Worm (Caenorhabditis elegans) whole organism, L4 larva: Measurements from ENCODE around the gene nlp-58.
A peak's percentile ranks its signal among the peaks of the same experiment; 100 is the strongest.

ENCODE experiments used
- D1046.2 ChIP-seq: fragments of 200-800 bp; sonication (Bioruptor generic); IDR thresholded peaks from 2 replicates; pipeline ENCODE4 v1.3.6; 2022; ENCODE audit warnings: missing genetic modification characterization, missing compliant biosample characterization
- F37D6.2 ChIP-seq: sonication (generic microtip); optimal IDR thresholded peaks from 2 replicates; lab custom pipeline; 2016; ENCODE audit warnings: mild to moderate bottlenecking, missing genetic modification characterization, missing compliant biosample characterization
- F44E2.7 ChIP-seq: fragments of 200-800 bp; sonication (Bioruptor generic); IDR thresholded peaks from 2 replicates; pipeline ENCODE4 v2.1.2; 2022; ENCODE audit warnings: missing genetic modification characterization, missing compliant biosample characterization
- T20F7.1 ChIP-seq: fragments of 200-800 bp; sonication (Bioruptor generic); optimal IDR thresholded peaks from 2 replicates; lab custom pipeline; 2018; ENCODE audit warnings: mild to moderate bottlenecking, missing genetic modification characterization, missing compliant biosample characterization
- Y48G9A.11 ChIP-seq: fragments of 200-800 bp; sonication (Bioruptor generic); IDR thresholded peaks from 2 replicates; pipeline ENCODE4 v1.3.6; 2022; ENCODE audit warnings: missing genetic modification reagents, missing genetic modification characterization, missing compliant biosample characterization
- Y75B8A.6 ChIP-seq: fragments of 200-800 bp; sonication (Bioruptor generic); IDR thresholded peaks from 2 replicates; pipeline ENCODE4 v1.3.6; 2022; ENCODE audit warnings: missing genetic modification reagents, missing genetic modification characterization, missing compliant biosample characterization
- ZK546.5 ChIP-seq, 2 experiments: sonication (generic microtip); optimal IDR thresholded peaks; 2 replicates each; lab custom pipeline; 2017; ENCODE audit warnings: missing biosample characterization in 2 of 2, missing genetic modification characterization in 2 of 2
- aha-1 ChIP-seq: fragments of 150-350 bp; peaks from one replicate; lab custom pipeline; 2014; ENCODE audit warnings: missing biosample characterization, missing genetic modification characterization
- aly-2 ChIP-seq: sonication (generic microtip); optimal IDR thresholded peaks from 2 replicates; lab custom pipeline; 2018; ENCODE audit warnings: missing biosample characterization, missing genetic modification characterization
- ama-1 ChIP-seq: fragments of 150-350 bp; optimal IDR thresholded peaks from 2 replicates; lab custom pipeline; 2014; ENCODE audit warnings: inconsistent platforms, mixed read lengths
- arid-1 ChIP-seq: fragments of 200-800 bp; sonication (Bioruptor generic); conservative IDR thresholded peaks from 2 replicates; pipeline ENCODE4 v1.3.6; 2022; ENCODE audit warnings: missing genetic modification reagents, missing genetic modification characterization, missing compliant biosample characterization
- ceh-20 ChIP-seq: fragments of 200-800 bp; sonication (Bioruptor generic); IDR thresholded peaks from 2 replicates; pipeline ENCODE4 v1.3.6; 2022; ENCODE audit warnings: missing genetic modification reagents, missing genetic modification characterization, missing compliant biosample characterization
- ceh-28 ChIP-seq: fragments of 150-350 bp; optimal IDR thresholded peaks from 2 replicates; lab custom pipeline; 2014; ENCODE audit warnings: missing biosample characterization, missing genetic modification reagents, missing genetic modification characterization
- ceh-44 ChIP-seq: fragments of 200-800 bp; sonication (Bioruptor generic); IDR thresholded peaks from 2 replicates; pipeline ENCODE4 v1.3.6; 2022; ENCODE audit warnings: missing genetic modification reagents, missing genetic modification characterization, missing compliant biosample characterization
- ces-1 ChIP-seq: fragments of 150-350 bp; sonication (generic microtip); optimal IDR thresholded peaks from 4 replicates; lab custom pipeline; 2014; ENCODE audit warnings: missing biosample characterization, missing genetic modification reagents, missing genetic modification characterization
- cey-2 ChIP-seq: sonication (generic microtip); optimal IDR thresholded peaks from 3 replicates; lab custom pipeline; 2017; ENCODE audit warnings: missing genetic modification characterization, mild to moderate bottlenecking, missing compliant biosample characterization, antibody characterized with exemption, borderline replicate concordance; ENCODE audit not compliant: insufficient read depth
- ctbp-1 ChIP-seq: fragments of 200-800 bp; sonication (Bioruptor generic); IDR thresholded peaks from 2 replicates; pipeline ENCODE4 v1.3.6; 2022; ENCODE audit warnings: missing genetic modification reagents, missing genetic modification characterization, missing compliant biosample characterization
- daf-16 ChIP-seq, 3 experiments: sonication (generic microtip); optimal IDR thresholded peaks; 2 replicates each; lab custom pipeline; 2016 to 2017; ENCODE audit warnings: missing genetic modification characterization in 3 of 3, missing genetic modification reagents in 3 of 3, mild to moderate bottlenecking in 2 of 3, missing compliant biosample characterization in 2 of 3, missing biosample characterization in 1 of 3, moderate library complexity in 1 of 3
- dpl-1 ChIP-seq: fragments of 150-350 bp; optimal IDR thresholded peaks from 2 replicates; lab custom pipeline; 2014; ENCODE audit warnings: missing biosample characterization, missing genetic modification reagents, missing genetic modification characterization
- duxl-1 ChIP-seq: sonication (generic microtip); optimal IDR thresholded peaks from 2 replicates; lab custom pipeline; 2016; ENCODE audit warnings: mild to moderate bottlenecking, missing genetic modification characterization, moderate library complexity, missing compliant biosample characterization; ENCODE audit not compliant: poor library complexity
- fkh-10 ChIP-seq: fragments of 150-350 bp; optimal IDR thresholded peaks from 2 replicates; lab custom pipeline; 2014; ENCODE audit warnings: missing biosample characterization, missing genetic modification reagents, missing genetic modification characterization
- hif-1 ChIP-seq, 2 experiments: sonication (generic microtip); optimal IDR thresholded peaks; 2 replicates each; lab custom pipeline; 2016 to 2017; ENCODE audit warnings: missing compliant biosample characterization in 2 of 2, missing genetic modification characterization in 2 of 2, missing genetic modification reagents in 2 of 2, missing genotype in 2 of 2, mild to moderate bottlenecking in 1 of 2
- hlh-11 ChIP-seq: fragments of 200-800 bp; sonication (Bioruptor generic); optimal IDR thresholded peaks from 2 replicates; lab custom pipeline; 2018; ENCODE audit warnings: mild to moderate bottlenecking, missing genetic modification characterization, missing compliant biosample characterization
- lin-1 ChIP-seq: fragments of 200-800 bp; sonication (Bioruptor generic); IDR thresholded peaks from 2 replicates; pipeline ENCODE4 v1.3.6; 2022; ENCODE audit warnings: missing genetic modification reagents, missing genetic modification characterization, missing compliant biosample characterization
- lin-13 ChIP-seq: fragments of 150-350 bp; optimal IDR thresholded peaks from 2 replicates; lab custom pipeline; 2014; ENCODE audit warnings: missing biosample characterization, missing genetic modification reagents, missing genetic modification characterization
- lin-29 ChIP-seq: fragments of 200-800 bp; sonication (Bioruptor generic); IDR thresholded peaks from 2 replicates; pipeline ENCODE4 v1.3.6; 2022; ENCODE audit warnings: missing genetic modification reagents, missing genetic modification characterization, missing compliant biosample characterization
- mdl-1 ChIP-seq, 2 experiments: fragments of 150-350 bp in 1 of 2; sonication (generic microtip) in 1 of 2; optimal IDR thresholded peaks; 2 replicates each; lab custom pipeline; 2014 to 2017; ENCODE audit warnings: missing biosample characterization in 2 of 2, missing genetic modification characterization in 2 of 2
- mdt-29 ChIP-seq: fragments of 200-800 bp; sonication (Bioruptor generic); IDR thresholded peaks from 2 replicates; pipeline ENCODE4 v1.3.6; 2022; ENCODE audit warnings: missing genetic modification reagents, missing genetic modification characterization, missing compliant biosample characterization
- nhr-11 ChIP-seq: fragments of 150-350 bp; optimal IDR thresholded peaks from 2 replicates; lab custom pipeline; 2014; ENCODE audit warnings: missing biosample characterization, missing genetic modification characterization
- nhr-28 ChIP-seq: fragments of 150-350 bp; optimal IDR thresholded peaks from 2 replicates; lab custom pipeline; 2014; ENCODE audit warnings: missing biosample characterization, missing genetic modification characterization
- nhr-6 ChIP-seq: fragments of 150-350 bp; optimal IDR thresholded peaks from 2 replicates; lab custom pipeline; 2014; ENCODE audit warnings: missing biosample characterization, missing genetic modification characterization
- nhr-76 ChIP-seq: fragments of 150-350 bp; optimal IDR thresholded peaks from 2 replicates; lab custom pipeline; 2014; ENCODE audit warnings: missing biosample characterization, missing genetic modification characterization
- nhr-77 ChIP-seq: fragments of 150-350 bp; optimal IDR thresholded peaks from 2 replicates; lab custom pipeline; 2014; ENCODE audit warnings: missing biosample characterization, missing genetic modification characterization
- pqm-1 ChIP-seq: sonication (generic microtip); optimal IDR thresholded peaks from 2 replicates; lab custom pipeline; 2017; ENCODE audit warnings: missing biosample characterization, missing genetic modification characterization
- skn-1 ChIP-seq: fragments of 150-350 bp; optimal IDR thresholded peaks from 2 replicates; lab custom pipeline; 2014; ENCODE audit warnings: missing biosample characterization, missing genetic modification characterization
- snpc-4 ChIP-seq: fragments of 150-350 bp; optimal IDR thresholded peaks from 2 replicates; lab custom pipeline; 2014; ENCODE audit warnings: missing biosample characterization, missing genetic modification characterization
- spr-3 ChIP-seq: fragments of 200-800 bp; sonication (Bioruptor generic); optimal IDR thresholded peaks from 2 replicates; lab custom pipeline; 2018; ENCODE audit warnings: mild to moderate bottlenecking, missing genetic modification characterization, missing compliant biosample characterization
- tag-97 ChIP-seq: fragments of 200-800 bp; sonication (Bioruptor generic); IDR thresholded peaks from 2 replicates; pipeline ENCODE4 v1.3.6; 2022; ENCODE audit warnings: missing genetic modification characterization, missing compliant biosample characterization
- unc-62 ChIP-seq, 3 experiments: fragments of 150-350 bp in 1 of 3; sonication (generic microtip); optimal IDR thresholded peaks in 2 of 3; peaks in 1 of 3; 1 replicate in 1 of 3; 2 replicates in 2 of 3; lab custom pipeline; 2014 to 2017; ENCODE audit warnings: missing biosample characterization in 3 of 3, missing genetic modification characterization in 3 of 3, missing genetic modification reagents in 3 of 3, missing genotype in 1 of 3
- zag-1 ChIP-seq: fragments of 150-350 bp; optimal IDR thresholded peaks from 2 replicates; lab custom pipeline; 2014; ENCODE audit warnings: missing biosample characterization, missing genetic modification characterization
- zfp-3 ChIP-seq: fragments of 200-800 bp; sonication (Bioruptor generic); conservative IDR thresholded peaks from 2 replicates; pipeline ENCODE4 v1.3.6; 2022; ENCODE audit warnings: missing genetic modification reagents, missing genetic modification characterization, missing compliant biosample characterization
- ztf-11 ChIP-seq: fragments of 150-350 bp; optimal IDR thresholded peaks from 2 replicates; lab custom pipeline; 2014; ENCODE audit warnings: missing biosample characterization, missing genetic modification characterization

nlp-58 gene

ce11 chrV:9960376-9960775 lies 11.6 kb upstream of the nlp-58 start, which contains the start of gene T07C12.10:
T07C12.10 (minus strand) TSS chrV:9960476.
- TF ChIP-seq cey-2 (tag; lab: Kevin White, UChicago), result no peak
- no peak for TF ChIP-seq pqm-1 (tag; lab: Kevin White, UChicago)

- no peak for TF ChIP-seq ceh-28 (tag; lab: Kevin White, UChicago)
- TF ChIP-seq hlh-11, result peak; percentile 58
- TF ChIP-seq ama-1, result no peak
- peak in 1 of 2 experiments; percentile 83 for TF ChIP-seq daf-16 (GFP tag; optimal IDR thresholded peaks at IDR 0.05; lab: Kevin White, UChicago)
- no peak for TF ChIP-seq daf-16 (tag; optimal IDR thresholded peaks at IDR 0.05; lab: Kevin White, UChicago)
- TF ChIP-seq Y48G9A.11 (GFP tag; lab: Robert Waterston, UW), result no peak
- TF ChIP-seq hif-1 (tag; optimal IDR thresholded peaks at IDR 0.05; lab: Kevin White, UChicago), result no peak
- TF ChIP-seq nhr-76 (tag; lab: Kevin White, UChicago), result no peak
- TF ChIP-seq unc-62 (GFP tag; optimal IDR thresholded peaks at IDR 0.05 in 1 of 2; lab: Kevin White, UChicago), result peak in 1 of 2 experiments; percentile 76
- TF ChIP-seq unc-62 (tag; optimal IDR thresholded peaks at IDR 0.05; lab: Kevin White, UChicago), result no peak
- no peak for TF ChIP-seq tag-97
- TF ChIP-seq ZK546.5 (tag; optimal IDR thresholded peaks at IDR 0.05; lab: Kevin White, UChicago), result no peak
- no peak for TF ChIP-seq D1046.2 (GFP tag; lab: Robert Waterston, UW)
- peak; percentile 56 for TF ChIP-seq nhr-11 (tag; lab: Kevin White, UChicago)
- TF ChIP-seq lin-1 (GFP tag; lab: Robert Waterston, UW), result no peak
- peak; percentile 21 for TF ChIP-seq aha-1
- no peak for TF ChIP-seq spr-3 (GFP tag; lab: Kevin White, UChicago)
- no peak for TF ChIP-seq lin-13 (GFP tag; lab: Kevin White, UChicago)
- TF ChIP-seq fkh-10 (GFP tag; lab: Kevin White, UChicago), result no peak
- no peak for TF ChIP-seq ces-1 (GFP tag; lab: Kevin White, UChicago)
- no peak for TF ChIP-seq ceh-44 (GFP tag; lab: Robert Waterston, UW)
- no peak for TF ChIP-seq snpc-4 (tag; lab: Kevin White, UChicago)
These were observed 9.9 kb upstream of the nlp-58 start for ce11 chrV:9958654-9959053.

ce11 chrV:9958231-9958630 lies 9.5 kb upstream of the nlp-58 start, which contains the start of gene anmt-3:
anmt-3 (minus strand) TSS chrV:9958331.
- TF ChIP-seq zag-1 (tag; lab: Kevin White, UChicago), result no peak
- no peak for TF ChIP-seq aly-2
- TF ChIP-seq, all 104 proteins: peak for 0

- TF ChIP-seq aha-1 (peak; percentile 74), lin-29 (GFP tag; lab: Robert Waterston, UW) (no peak), mdl-1 (tag; optimal IDR thresholded peaks at IDR 0.05; lab: Kevin White, UChicago) (no peak), dpl-1 (no peak), skn-1 (tag; lab: Kevin White, UChicago) (no peak), nhr-6 (tag; lab: Kevin White, UChicago) (no peak), spr-3 (GFP tag; lab: Kevin White, UChicago) (no peak), zfp-3 (GFP tag; lab: Robert Waterston, UW) (no peak), ctbp-1 (GFP tag; lab: Robert Waterston, UW) (no peak)
- TF ChIP-seq, all 104 proteins: peak for 1
These were observed 3.7 kb upstream of the nlp-58 start, which contains the start of gene mam-5 for ce11 chrV:9952396-9952795. mam-5 (plus strand) TSS chrV:9952699.

- TF ChIP-seq daf-16 (GFP tag; optimal IDR thresholded peaks at IDR 0.05; lab: Kevin White, UChicago) (no peak), daf-16 (tag; optimal IDR thresholded peaks at IDR 0.05; lab: Kevin White, UChicago) (peak; percentile 65), mdt-29 (GFP tag; lab: Robert Waterston, UW) (no peak), hif-1 (tag; optimal IDR thresholded peaks at IDR 0.05; lab: Kevin White, UChicago) (no peak), F44E2.7 (GFP tag; lab: Robert Waterston, UW) (no peak), nhr-77 (tag; lab: Kevin White, UChicago) (no peak), F37D6.2 (tag; lab: Kevin White, UChicago) (no peak), arid-1 (GFP tag; lab: Robert Waterston, UW) (no peak), zfp-3 (GFP tag; lab: Robert Waterston, UW) (no peak), ZK546.5 (tag; optimal IDR thresholded peaks at IDR 0.05; lab: Kevin White, UChicago) (no peak), nhr-28 (tag; lab: Kevin White, UChicago) (peak; percentile 53), T20F7.1 (GFP tag; lab: Kevin White, UChicago) (no peak), Y75B8A.6 (GFP tag; lab: Robert Waterston, UW) (no peak), pqm-1 (tag; lab: Kevin White, UChicago) (peak; percentile 63), ceh-20 (no peak), duxl-1 (tag; lab: Kevin White, UChicago) (no peak), ztf-11 (no peak)
These were observed 2.1 kb upstream of the nlp-58 start, which contains the start of gene ttr-46 for ce11 chrV:9950861-9951260. ttr-46 (plus strand) TSS chrV:9951233.
